Worm (Caenorhabditis elegans): Measurements from ENCODE around the gene Y58A7A.1.

Gene Y58A7A.1

ce11 chrV:5053335-5053734, 16.0 kb downstream of the Y58A7A.1 start, which contains the start of gene cwp-4:
Gene cwp-4 (plus strand): TSS chrV:5053635.
- TF ChIP-seq klf-2 (GFP tag; conservative IDR thresholded peaks at IDR 0.05) (no peak), ztf-29 (GFP tag; IDR thresholded peaks at IDR 0.05) (no peak), flt-1 (GFP tag; IDR thresholded peaks at IDR 0.05) (no peak), ztf-23 (GFP tag; IDR thresholded peaks at IDR 0.05) (no peak), med-1 (GFP tag; optimal IDR thresholded peaks at IDR 0.05; ENCODE audit: insufficient read depth) (no peak), tab-1 (GFP tag; IDR thresholded peaks at IDR 0.05) (no peak), cog-1 (tag; optimal IDR thresholded peaks at IDR 0.05) (no peak), ref-1 (GFP tag; conservative IDR thresholded peaks at IDR 0.05) (no peak), T22C8.4 (GFP tag; IDR thresholded peaks at IDR 0.05) (no peak)

ce11 chrV:5052233-5052632, 17.1 kb downstream of the Y58A7A.1 start, which contains the start of gene K11D12.12:
Gene K11D12.12 (plus strand): TSS chrV:5052261.
- TF ChIP-seq ref-1 (GFP tag; conservative IDR thresholded peaks at IDR 0.05) (no peak), T22C8.4 (GFP tag; IDR thresholded peaks at IDR 0.05) (no peak)

- TF ChIP-seq ztf-23 (GFP tag; IDR thresholded peaks at IDR 0.05) (no peak), klf-2 (GFP tag; conservative IDR thresholded peaks at IDR 0.05) (no peak), med-1 (GFP tag; optimal IDR thresholded peaks at IDR 0.05; ENCODE audit: insufficient read depth) (no peak), cog-1 (tag; optimal IDR thresholded peaks at IDR 0.05) (no peak), T22C8.4 (GFP tag; IDR thresholded peaks at IDR 0.05) (no peak), ref-1 (GFP tag; conservative IDR thresholded peaks at IDR 0.05) (no peak), flt-1 (GFP tag; IDR thresholded peaks at IDR 0.05) (no peak), ztf-29 (GFP tag; IDR thresholded peaks at IDR 0.05) (no peak), tab-1 (GFP tag; IDR thresholded peaks at IDR 0.05) (no peak)
Observed at ce11 chrV:5050073-5050599, 19.2 kb downstream of the Y58A7A.1 start.

ce11 chrV:5049333-5049942, 19.9 kb downstream of the Y58A7A.1 start, which contains the start of the genes pqn-51 and K11D12.14:
Gene pqn-51 (plus strand): TSS chrV:5049607.
Gene K11D12.14 (plus strand): TSS chrV:5049636.
- TF ChIP-seq klf-2 (GFP tag; conservative IDR thresholded peaks at IDR 0.05) (no peak), cog-1 (tag; optimal IDR thresholded peaks at IDR 0.05) (peak; percentile 74), ztf-23 (GFP tag; IDR thresholded peaks at IDR 0.05) (peak; percentile 80), ztf-29 (GFP tag; IDR thresholded peaks at IDR 0.05) (peak; percentile 56)

ce11 chrV:5047230-5047629, 22.1 kb downstream of the Y58A7A.1 start:
- TF ChIP-seq tab-1 (GFP tag; IDR thresholded peaks at IDR 0.05), result 0 out of 2 replicates have a peak, but pooled peaks have one; percentile 49
- peak; percentile 78 for TF ChIP-seq ztf-23 (GFP tag; IDR thresholded peaks at IDR 0.05)
- peak; percentile 80 for TF ChIP-seq flt-1 (GFP tag; IDR thresholded peaks at IDR 0.05)
- TF ChIP-seq klf-2 (GFP tag; conservative IDR thresholded peaks at IDR 0.05), result peak; percentile 72

- no peak for TF ChIP-seq ref-1 (GFP tag; conservative IDR thresholded peaks at IDR 0.05)
Observed at ce11 chrV:5046558-5046957, 22.8 kb downstream of the Y58A7A.1 start.

- no peak for TF ChIP-seq ztf-23 (GFP tag; IDR thresholded peaks at IDR 0.05)
- TF ChIP-seq flt-1 (GFP tag; IDR thresholded peaks at IDR 0.05), result no peak
- TF ChIP-seq med-1 (GFP tag; optimal IDR thresholded peaks at IDR 0.05; ENCODE audit: insufficient read depth), result no peak
- TF ChIP-seq tab-1 (GFP tag; IDR thresholded peaks at IDR 0.05), result no peak
- TF ChIP-seq klf-2 (GFP tag; conservative IDR thresholded peaks at IDR 0.05), result no peak
- TF ChIP-seq cog-1 (tag; optimal IDR thresholded peaks at IDR 0.05), result no peak
- TF ChIP-seq T22C8.4 (GFP tag; IDR thresholded peaks at IDR 0.05), result no peak
- no peak for TF ChIP-seq ref-1 (GFP tag; conservative IDR thresholded peaks at IDR 0.05)
- no peak for TF ChIP-seq ztf-29 (GFP tag; IDR thresholded peaks at IDR 0.05)
Observed at ce11 chrV:5046103-5046502, 23.2 kb downstream of the Y58A7A.1 start, which contains the start of gene exc-14. Gene exc-14 (minus strand): TSS chrV:5046203.

- TF ChIP-seq flt-1 (GFP tag; IDR thresholded peaks at IDR 0.05) (no peak), ztf-23 (GFP tag; IDR thresholded peaks at IDR 0.05) (no peak), med-1 (GFP tag; optimal IDR thresholded peaks at IDR 0.05; ENCODE audit: insufficient read depth) (no peak), ztf-29 (GFP tag; IDR thresholded peaks at IDR 0.05) (no peak), klf-2 (GFP tag; conservative IDR thresholded peaks at IDR 0.05) (no peak), T22C8.4 (GFP tag; IDR thresholded peaks at IDR 0.05) (no peak), tab-1 (GFP tag; IDR thresholded peaks at IDR 0.05) (no peak), ref-1 (GFP tag; conservative IDR thresholded peaks at IDR 0.05) (no peak), cog-1 (tag; optimal IDR thresholded peaks at IDR 0.05) (no peak)
Observed at ce11 chrV:5040925-5041324, 28.4 kb downstream of the Y58A7A.1 start, which contains the start of gene K11D12.8. Gene K11D12.8 (minus strand): TSS chrV:5041001.

- TF ChIP-seq ztf-29 (GFP tag; IDR thresholded peaks at IDR 0.05), result no peak
- no peak for TF ChIP-seq med-1 (GFP tag; optimal IDR thresholded peaks at IDR 0.05; ENCODE audit: insufficient read depth)
- TF ChIP-seq ref-1 (GFP tag; conservative IDR thresholded peaks at IDR 0.05), result no peak
- TF ChIP-seq klf-2 (GFP tag; conservative IDR thresholded peaks at IDR 0.05), result no peak
- no peak for TF ChIP-seq T22C8.4 (GFP tag; IDR thresholded peaks at IDR 0.05)
- TF ChIP-seq ztf-23 (GFP tag; IDR thresholded peaks at IDR 0.05), result no peak
- TF ChIP-seq tab-1 (GFP tag; IDR thresholded peaks at IDR 0.05), result no peak
- no peak for TF ChIP-seq cog-1 (tag; optimal IDR thresholded peaks at IDR 0.05)
- no peak for TF ChIP-seq flt-1 (GFP tag; IDR thresholded peaks at IDR 0.05)
Observed at ce11 chrV:5039559-5039958, 29.8 kb downstream of the Y58A7A.1 start, which contains the start of gene K11D12.11. Gene K11D12.11 (minus strand): TSS chrV:5039600.

ce11 chrV:5038449-5038848, 30.9 kb downstream of the Y58A7A.1 start:
- no peak for TF ChIP-seq tab-1 (GFP tag; IDR thresholded peaks at IDR 0.05)
- TF ChIP-seq med-1 (GFP tag; optimal IDR thresholded peaks at IDR 0.05; ENCODE audit: insufficient read depth), result no peak
- TF ChIP-seq T22C8.4 (GFP tag; IDR thresholded peaks at IDR 0.05), result no peak
- TF ChIP-seq klf-2 (GFP tag; conservative IDR thresholded peaks at IDR 0.05), result no peak
- TF ChIP-seq flt-1 (GFP tag; IDR thresholded peaks at IDR 0.05), result no peak
- no peak for TF ChIP-seq cog-1 (tag; optimal IDR thresholded peaks at IDR 0.05)
- no peak for TF ChIP-seq ztf-23 (GFP tag; IDR thresholded peaks at IDR 0.05)
- no peak for TF ChIP-seq ztf-29 (GFP tag; IDR thresholded peaks at IDR 0.05)
- TF ChIP-seq ref-1 (GFP tag; conservative IDR thresholded peaks at IDR 0.05), result no peak
